Worm (Caenorhabditis elegans) whole organism, young adult: ENCODE data around the gene F47B10.3.

Experiments used
- B0019.2 ChIP-seq: fragments of 200-800 bp; sonication (Bioruptor generic); conservative IDR thresholded peaks from 2 replicates; pipeline ENCODE4 v1.3.6; 2022; ENCODE audit warnings: missing genetic modification reagents, missing genetic modification characterization, missing compliant biosample characterization
- unc-130 ChIP-seq: sonication (generic microtip); optimal IDR thresholded peaks from 2 replicates; lab custom pipeline; 2016; ENCODE audit warnings: missing genetic modification reagents, missing genetic modification characterization, missing compliant biosample characterization

DNA sequence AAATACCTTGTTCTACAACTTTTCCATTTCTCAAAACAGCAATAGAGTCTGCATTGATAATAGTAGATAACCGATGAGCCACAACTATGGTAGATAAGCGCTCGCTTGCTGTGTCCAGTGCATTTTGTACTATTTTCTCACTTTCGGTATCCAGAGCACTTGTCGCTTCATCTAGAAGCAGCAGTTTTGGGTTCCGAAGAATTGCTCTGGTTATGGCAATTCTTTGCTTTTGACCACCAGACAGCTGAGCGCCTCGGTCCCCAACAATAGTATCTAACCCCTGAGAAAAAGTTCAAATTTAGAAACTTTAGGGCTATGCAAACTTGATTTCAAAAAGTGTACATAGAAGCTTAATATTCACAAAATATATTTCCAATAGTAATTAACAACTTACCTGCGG, 32.4 kb upstream of the F47B10.3 start:
- no peak for TF ChIP-seq B0019.2 (GFP tag; lab: Robert Waterston, UW)
- no peak for TF ChIP-seq unc-130 (GFP tag; lab: Kevin White, UChicago)
